Fruit fly (Drosophila melanogaster) whole organism, embryonic: ENCODE data around the gene CG10598.

Source experiments
- Asciz ChIP-seq: fragments of 200-800 bp; sonication (Bioruptor generic); optimal IDR thresholded peaks from 2 replicates; lab custom pipeline; 2017; ENCODE audit warnings: missing biosample characterization, mild to moderate bottlenecking, missing genetic modification characterization, missing genetic modification reagents
- Bgb ChIP-seq: fragments of 200-800 bp; sonication (Bioruptor generic); IDR thresholded peaks from 2 replicates; pipeline ENCODE4 v1.3.6; 2022; ENCODE audit warnings: missing biosample characterization, missing genetic modification characterization; ENCODE audit not compliant: partially characterized antibody
- CG10209 ChIP-seq: fragments of 200-800 bp; sonication (Bioruptor generic); optimal IDR thresholded peaks from 3 replicates; lab custom pipeline; 2017; ENCODE audit warnings: missing biosample characterization, mild to moderate bottlenecking, missing genetic modification characterization, missing genetic modification reagents
- CG10267 ChIP-seq: fragments of 200-800 bp; sonication (Bioruptor generic); optimal IDR thresholded peaks from 2 replicates; lab custom pipeline; 2018; ENCODE audit warnings: missing biosample characterization, mild to moderate bottlenecking, missing genetic modification characterization, moderate library complexity
- CG10979 ChIP-seq: fragments of 200-800 bp; sonication (Bioruptor generic); optimal IDR thresholded peaks from 2 replicates; lab custom pipeline; 2018; ENCODE audit warnings: missing biosample characterization, mild to moderate bottlenecking, missing genetic modification characterization, moderate library complexity
- CG11247 ChIP-seq: fragments of 200-800 bp; sonication (Bioruptor generic); IDR thresholded peaks from 2 replicates; pipeline ENCODE4 v1.3.6; 2022; ENCODE audit warnings: missing biosample characterization, missing genetic modification characterization
- CG11504 ChIP-seq: fragments of 200-800 bp; sonication (Bioruptor generic); optimal IDR thresholded peaks from 3 replicates; lab custom pipeline; 2019; ENCODE audit warnings: missing biosample characterization, mild to moderate bottlenecking, missing genetic modification characterization, moderate library complexity
- CG12391 ChIP-seq: fragments of 200-800 bp; sonication (Bioruptor generic); optimal IDR thresholded peaks from 3 replicates; lab custom pipeline; 2018; ENCODE audit warnings: missing biosample characterization, mild to moderate bottlenecking, missing genetic modification characterization, moderate library complexity
- CG13287 ChIP-seq: fragments of 200-800 bp; sonication (Bioruptor generic); IDR thresholded peaks from 2 replicates; pipeline ENCODE4 v1.3.6; 2022; ENCODE audit warnings: missing biosample characterization, missing genetic modification characterization; ENCODE audit not compliant: partially characterized antibody
- CG13775 ChIP-seq: fragments of 200-800 bp; sonication (Bioruptor generic); optimal IDR thresholded peaks from 3 replicates; lab custom pipeline; 2017; ENCODE audit warnings: missing biosample characterization, mild to moderate bottlenecking, missing genetic modification characterization
- CG15011 ChIP-seq: fragments of 200-800 bp; sonication (Bioruptor generic); optimal IDR thresholded peaks from 3 replicates; lab custom pipeline; 2018; ENCODE audit warnings: missing biosample characterization, mild to moderate bottlenecking, missing genetic modification characterization
- CG17612 ChIP-seq: fragments of 200-800 bp; sonication (Bioruptor generic); IDR thresholded peaks from 2 replicates; pipeline ENCODE4 v1.3.6; 2022; ENCODE audit warnings: missing biosample characterization, missing genetic modification characterization
- CG17802 ChIP-seq: fragments of 200-800 bp; sonication (Bioruptor generic); optimal IDR thresholded peaks from 2 replicates; lab custom pipeline; 2018; ENCODE audit warnings: missing biosample characterization, mild to moderate bottlenecking, missing genetic modification characterization, moderate library complexity
- CG2712 ChIP-seq: fragments of 200-800 bp; optimal IDR thresholded peaks from 3 replicates; lab custom pipeline; 2019; ENCODE audit warnings: missing biosample characterization, mild to moderate bottlenecking, missing genetic modification characterization, moderate library complexity
- CG30431 ChIP-seq: fragments of 200-800 bp; sonication (Bioruptor generic); optimal IDR thresholded peaks from 2 replicates; lab custom pipeline; 2017; ENCODE audit warnings: missing biosample characterization, missing genetic modification characterization
- CG4328 ChIP-seq: fragments of 200-800 bp; sonication (Bioruptor generic); optimal IDR thresholded peaks from 3 replicates; lab custom pipeline; 2017; ENCODE audit warnings: missing biosample characterization, missing genetic modification reagents, missing genetic modification characterization
- CG4730 ChIP-seq: fragments of 200-800 bp; sonication (Bioruptor generic); IDR thresholded peaks from 2 replicates; pipeline ENCODE4 v1.3.6; 2022; ENCODE audit warnings: missing biosample characterization, missing genetic modification characterization
- CG7963 ChIP-seq: fragments of 200-800 bp; sonication (Bioruptor generic); IDR thresholded peaks from 3 replicates; pipeline ENCODE4 v1.3.6; 2022; ENCODE audit warnings: missing biosample characterization, missing genetic modification characterization; ENCODE audit not compliant: partially characterized antibody
- CG7987 ChIP-seq: fragments of 200-800 bp; sonication (Bioruptor generic); optimal IDR thresholded peaks from 2 replicates; lab custom pipeline; 2018; ENCODE audit warnings: missing biosample characterization, mild to moderate bottlenecking, missing genetic modification characterization, moderate library complexity
- CG9727 ChIP-seq: fragments of 200-800 bp; sonication (Bioruptor generic); optimal IDR thresholded peaks from 3 replicates; lab custom pipeline; 2017; ENCODE audit warnings: missing biosample characterization, mild to moderate bottlenecking, missing genetic modification characterization
- CG9797 ChIP-seq: fragments of 200-800 bp; sonication (Bioruptor generic); optimal IDR thresholded peaks from 3 replicates; lab custom pipeline; 2018; ENCODE audit warnings: missing biosample characterization, mild to moderate bottlenecking, missing genetic modification characterization
- CoRest ChIP-seq: fragments of 200-800 bp; sonication (Bioruptor generic); optimal IDR thresholded peaks from 3 replicates; lab custom pipeline; 2018; ENCODE audit warnings: missing biosample characterization, mild to moderate bottlenecking, missing genetic modification characterization, moderate library complexity
- Dref ChIP-seq: fragments of 200-800 bp; sonication (Bioruptor generic); IDR thresholded peaks from 2 replicates; pipeline ENCODE4 v1.3.6; 2022; ENCODE audit warnings: missing biosample characterization, missing genetic modification characterization
- Fer2 ChIP-seq: fragments of 200-800 bp; sonication (Bioruptor generic); optimal IDR thresholded peaks from 2 replicates; lab custom pipeline; 2018; ENCODE audit warnings: missing biosample characterization, mild to moderate bottlenecking, missing genetic modification characterization, moderate library complexity
- Gug ChIP-seq: fragments of 200-800 bp; sonication (Bioruptor generic); IDR thresholded peaks from 4 replicates; pipeline ENCODE4 v1.3.6; 2022; ENCODE audit warnings: missing biosample characterization, missing genetic modification characterization
- Hr78 ChIP-seq, 2 experiments: fragments of 200-800 bp in 1 of 2; fragments of >200 bp in 1 of 2; sonication (Bioruptor generic) in 1 of 2; optimal IDR thresholded peaks; 2 replicates each; lab custom pipeline; 2017 to 2019; ENCODE audit warnings: missing biosample characterization in 2 of 2, missing genetic modification characterization in 2 of 2, mild to moderate bottlenecking in 1 of 2, moderate library complexity in 1 of 2
- Hsf ChIP-seq: fragments of 200-800 bp; sonication (Bioruptor generic); optimal IDR thresholded peaks from 3 replicates; lab custom pipeline; 2016; ENCODE audit warnings: missing biosample characterization, missing genetic modification characterization
- Kr ChIP-seq: fragments of 200-800 bp; sonication (Bioruptor generic); optimal IDR thresholded peaks from 2 replicates; lab custom pipeline; 2017; ENCODE audit warnings: missing biosample characterization, mild to moderate bottlenecking, missing genetic modification characterization
- Lim3 ChIP-seq: fragments of 200-800 bp; sonication (Bioruptor generic); IDR thresholded peaks from 2 replicates; pipeline ENCODE4 v1.3.6; 2022; ENCODE audit warnings: missing biosample characterization, missing genetic modification characterization
- Pdp1 ChIP-seq, 2 experiments: fragments of 200-800 bp; sonication (Bioruptor generic); optimal IDR thresholded peaks; 3 replicates each; lab custom pipeline; 2016; ENCODE audit warnings: missing biosample characterization in 2 of 2, missing genetic modification characterization in 2 of 2, mild to moderate bottlenecking in 1 of 2, moderate library complexity in 1 of 2
- ara ChIP-seq: fragments of 200-800 bp; sonication (Bioruptor generic); IDR thresholded peaks from 2 replicates; pipeline ENCODE4 v1.3.6; 2022; ENCODE audit warnings: missing biosample characterization, missing genetic modification characterization
- ash1 ChIP-seq: fragments of 200-800 bp; sonication (Bioruptor generic); optimal IDR thresholded peaks from 2 replicates; lab custom pipeline; 2018; ENCODE audit warnings: missing biosample characterization, mild to moderate bottlenecking, missing genetic modification characterization
- crol ChIP-seq: fragments of 200-800 bp; sonication (Bioruptor generic); IDR thresholded peaks from 2 replicates; pipeline ENCODE4 v1.3.6; 2022; ENCODE audit warnings: missing biosample characterization, missing genetic modification characterization
- da ChIP-seq: fragments of 200-800 bp; sonication (Bioruptor generic); optimal IDR thresholded peaks from 2 replicates; lab custom pipeline; 2016; ENCODE audit warnings: missing biosample characterization, missing genetic modification characterization
- exex ChIP-seq: fragments of 200-800 bp; sonication (Bioruptor generic); optimal IDR thresholded peaks from 4 replicates; lab custom pipeline; 2018; ENCODE audit warnings: missing biosample characterization, mild to moderate bottlenecking, missing genetic modification characterization, moderate library complexity
- fd3F ChIP-seq: fragments of 200-800 bp; sonication (Bioruptor generic); optimal IDR thresholded peaks from 2 replicates; lab custom pipeline; 2018; ENCODE audit warnings: missing biosample characterization, mild to moderate bottlenecking, missing genetic modification characterization, moderate library complexity
- gcm ChIP-seq: fragments of 200-800 bp; sonication (Bioruptor generic); optimal IDR thresholded peaks from 2 replicates; lab custom pipeline; 2019; ENCODE audit warnings: missing biosample characterization, mild to moderate bottlenecking, missing genetic modification characterization, moderate library complexity
- grau ChIP-seq: fragments of 200-800 bp; optimal IDR thresholded peaks from 3 replicates; lab custom pipeline; 2019; ENCODE audit warnings: missing biosample characterization, mild to moderate bottlenecking, missing genetic modification characterization, moderate library complexity
- ind ChIP-seq: fragments of 200-800 bp; sonication (Bioruptor generic); optimal IDR thresholded peaks from 3 replicates; lab custom pipeline; 2016; ENCODE audit warnings: missing biosample characterization, missing genetic modification characterization
- jigr1 ChIP-seq: fragments of 200-800 bp; sonication (Bioruptor generic); IDR thresholded peaks from 3 replicates; pipeline ENCODE4 v1.3.6; 2022; ENCODE audit warnings: missing biosample characterization, missing genetic modification characterization
- kay ChIP-seq: fragments of 200-800 bp; sonication (Bioruptor generic); optimal IDR thresholded peaks from 2 replicates; lab custom pipeline; 2016; ENCODE audit warnings: missing biosample characterization, missing genetic modification characterization
- mld ChIP-seq: fragments of 200-800 bp; sonication (Bioruptor generic); IDR thresholded peaks from 3 replicates; pipeline ENCODE4 v1.3.6; 2022; ENCODE audit warnings: missing biosample characterization, missing genetic modification characterization; ENCODE audit not compliant: partially characterized antibody
- pan ChIP-seq, 4 experiments: fragments of >200 bp in 3 of 4; fragments of 200-800 bp in 1 of 4; sonication (Bioruptor generic) in 1 of 4; optimal IDR thresholded peaks in 3 of 4; IDR thresholded peaks in 1 of 4; 2 replicates each; pipeline versions ENCODE4 v1.3.6 to Lab custom; 2017 to 2022; ENCODE audit warnings: missing biosample characterization in 2 of 4, missing genetic modification characterization in 2 of 4, mixed read lengths in 1 of 4
- row ChIP-seq: fragments of 200-800 bp; sonication (Bioruptor generic); IDR thresholded peaks from 3 replicates; pipeline ENCODE4 v1.3.6; 2022; ENCODE audit warnings: missing biosample characterization, missing genetic modification characterization
- run ChIP-seq: fragments of 200-800 bp; sonication (Bioruptor generic); optimal IDR thresholded peaks from 3 replicates; lab custom pipeline; 2018; ENCODE audit warnings: missing biosample characterization, mild to moderate bottlenecking, missing genetic modification characterization
- sd ChIP-seq: fragments of 200-800 bp; sonication (Bioruptor generic); optimal IDR thresholded peaks from 3 replicates; lab custom pipeline; 2018; ENCODE audit warnings: missing biosample characterization, mild to moderate bottlenecking, missing genetic modification characterization, moderate library complexity
- tna ChIP-seq: fragments of 200-800 bp; sonication (Bioruptor generic); IDR thresholded peaks from 2 replicates; pipeline ENCODE4 v1.3.6; 2022; ENCODE audit warnings: missing biosample characterization, missing genetic modification characterization; ENCODE audit not compliant: partially characterized antibody
- unpg ChIP-seq: fragments of 200-800 bp; sonication (Bioruptor generic); optimal IDR thresholded peaks from 3 replicates; lab custom pipeline; 2018; ENCODE audit warnings: missing biosample characterization, mild to moderate bottlenecking, missing genetic modification characterization, moderate library complexity

The CG10598 gene

dm6 chrX:17178484-17178921 lies 48.2 kb downstream of the CG10598 start (continued):
- TF ChIP-seq CG7963 (GFP tag; lab: Robert Waterston, UW): no peak
- peak; percentile 52 for TF ChIP-seq CG9797 (GFP tag; lab: Kevin White, UChicago)
- TF ChIP-seq unpg (GFP tag; lab: Kevin White, UChicago): no peak
- TF ChIP-seq CG11247: peak; percentile 98
- peak; percentile 87 for TF ChIP-seq crol (GFP tag; lab: Robert Waterston, UW)
- TF ChIP-seq CG11504: peak; percentile 97
- TF ChIP-seq CG10267: peak; percentile 96
- peak; percentile 99 for TF ChIP-seq CG10979 (tag; lab: Kevin White, UChicago)
- TF ChIP-seq gcm (GFP tag; lab: Kevin White, UChicago): no peak
- no peak for TF ChIP-seq mld
- TF ChIP-seq row (GFP tag; lab: Robert Waterston, UW): no peak
- TF ChIP-seq CG17802: peak; percentile 81
- TF ChIP-seq Hsf: peak; percentile 79
- peak in 1 of 2 experiments; percentile 93 for TF ChIP-seq Hr78 (GFP tag; optimal IDR thresholded peaks at IDR 0.05; lab: Kevin White, UChicago)
- peak; percentile 90 for TF ChIP-seq CG7987 (GFP tag; lab: Kevin White, UChicago)
- TF ChIP-seq CG10209 (GFP tag; lab: Kevin White, UChicago): peak; percentile 98
- no peak for TF ChIP-seq Bgb (GFP tag; lab: Robert Waterston, UW)
- TF ChIP-seq Kr: peak; percentile 63
- peak; percentile 93 to 98 for TF ChIP-seq Pdp1 (GFP tag; optimal IDR thresholded peaks at IDR 0.05; lab: Kevin White, UChicago)
- TF ChIP-seq grau (tag; lab: Kevin White, UChicago): no peak
- TF ChIP-seq CG13287 (GFP tag; lab: Robert Waterston, UW): no peak
- peak; percentile 82 for TF ChIP-seq exex (tag; lab: Kevin White, UChicago)
- TF ChIP-seq CG15011 (GFP tag; lab: Kevin White, UChicago): peak; percentile 95
- peak; percentile 94 for TF ChIP-seq Fer2 (tag; lab: Kevin White, UChicago)
- TF ChIP-seq CG13775 (GFP tag; lab: Kevin White, UChicago): peak; percentile 91
- TF ChIP-seq tna (GFP tag; lab: Robert Waterston, UW): no peak
- no peak for TF ChIP-seq sd (tag; lab: Kevin White, UChicago)
- peak; percentile 96 for TF ChIP-seq ind (GFP tag; lab: Kevin White, UChicago)
- TF ChIP-seq Gug (GFP tag; lab: Robert Waterston, UW): peak; percentile 92
- TF ChIP-seq kay (GFP tag; lab: Kevin White, UChicago): peak; percentile 97
- TF ChIP-seq CG17612 (GFP tag; lab: Robert Waterston, UW): peak; percentile 97
- TF ChIP-seq CG9727 (GFP tag; lab: Kevin White, UChicago): peak; percentile 99
- TF ChIP-seq CG4730 (GFP tag; lab: Robert Waterston, UW): peak; percentile 99
- TF ChIP-seq Asciz (GFP tag; lab: Kevin White, UChicago): peak; percentile 98
- peak; percentile 97 for TF ChIP-seq jigr1 (GFP tag; lab: Robert Waterston, UW)
- TF ChIP-seq Dref: no peak
- no peak for TF ChIP-seq CG12391
- no peak for TF ChIP-seq pan (optimal IDR thresholded peaks at IDR 0.05; lab: Kevin White, UChicago)
- peak in 1 of 2 experiments; percentile 99 for TF ChIP-seq pan (GFP tag; optimal IDR thresholded peaks at IDR 0.05 in 1 of 2, IDR thresholded peaks at IDR 0.05 in 1 of 2)
- TF ChIP-seq run (tag; lab: Kevin White, UChicago): peak; percentile 97
- peak; percentile 93 for TF ChIP-seq CG4328 (GFP tag; lab: Kevin White, UChicago)
- TF ChIP-seq CoRest (tag; lab: Kevin White, UChicago): no peak
- TF ChIP-seq fd3F (GFP tag; lab: Kevin White, UChicago): peak; percentile 94
- peak; percentile 99 for TF ChIP-seq ara (GFP tag; lab: Robert Waterston, UW)
- peak; percentile 15 for TF ChIP-seq da (GFP tag; lab: Kevin White, UChicago)
- TF ChIP-seq CG30431 (GFP tag; lab: Kevin White, UChicago): peak; percentile 26
- peak; percentile 99 for TF ChIP-seq CG2712 (tag; lab: Kevin White, UChicago)
- no peak for TF ChIP-seq Lim3 (GFP tag; lab: Robert Waterston, UW)
- peak; percentile 56 for TF ChIP-seq ash1 (GFP tag; lab: Kevin White, UChicago)
